Worm (Caenorhabditis elegans) whole organism, L2 larva: ENCODE results near the gene K04F1.8.
A peak's percentile ranks its signal among the peaks of the same experiment; 100 is the strongest.

ENCODE experiments used
- C34F6.9 ChIP-seq: fragments of 150-350 bp; optimal IDR thresholded peaks from 2 replicates; lab custom pipeline; 2014; ENCODE audit warnings: missing biosample characterization, missing genetic modification characterization
- F13H6.1 ChIP-seq: sonication (generic microtip); optimal IDR thresholded peaks from 2 replicates; lab custom pipeline; 2016; ENCODE audit warnings: missing genetic modification characterization, missing compliant biosample characterization
- R02D3.7 ChIP-seq: fragments of 150-350 bp; optimal IDR thresholded peaks from 2 replicates; lab custom pipeline; 2014; ENCODE audit warnings: missing biosample characterization, missing genetic modification characterization
- Y55F3AM.14 ChIP-seq: fragments of 200-800 bp; sonication (Bioruptor generic); optimal IDR thresholded peaks from 2 replicates; lab custom pipeline; 2018; ENCODE audit warnings: mild to moderate bottlenecking, missing genetic modification characterization, missing compliant biosample characterization
- ZK546.5 ChIP-seq: sonication (generic microtip); optimal IDR thresholded peaks from 2 replicates; lab custom pipeline; 2017; ENCODE audit warnings: missing biosample characterization, missing genetic modification characterization
- alr-1 ChIP-seq: fragments of 150-350 bp; optimal IDR thresholded peaks from 2 replicates; lab custom pipeline; 2014; ENCODE audit warnings: missing biosample characterization, missing genetic modification characterization
- ama-1 ChIP-seq: fragments of 150-350 bp; optimal IDR thresholded peaks from 2 replicates; lab custom pipeline; 2018; ENCODE audit warnings: inconsistent platforms
- blmp-1 ChIP-seq: sonication (generic microtip); optimal IDR thresholded peaks from 2 replicates; lab custom pipeline; 2017; ENCODE audit warnings: missing genetic modification characterization, mild to moderate bottlenecking, missing compliant biosample characterization, antibody characterized with exemption, moderate library complexity; ENCODE audit not compliant: insufficient read depth
- ceh-16 ChIP-seq: fragments of 150-350 bp; optimal IDR thresholded peaks from 2 replicates; lab custom pipeline; 2014; ENCODE audit warnings: missing biosample characterization, missing genetic modification characterization
- ceh-82 ChIP-seq: fragments of 150-350 bp; optimal IDR thresholded peaks from 2 replicates; lab custom pipeline; 2014; ENCODE audit warnings: missing biosample characterization, missing genetic modification characterization
- crh-2 ChIP-seq: sonication (generic microtip); optimal IDR thresholded peaks from 2 replicates; lab custom pipeline; 2017; ENCODE audit warnings: missing biosample characterization, missing genetic modification characterization
- egl-27 ChIP-seq: sonication (generic microtip); optimal IDR thresholded peaks from 3 replicates; lab custom pipeline; 2017; ENCODE audit warnings: missing biosample characterization, missing genetic modification reagents, missing genetic modification characterization
- elt-1 ChIP-seq: fragments of 150-350 bp; optimal IDR thresholded peaks from 2 replicates; lab custom pipeline; 2014; ENCODE audit warnings: missing biosample characterization, missing genetic modification characterization
- elt-3 ChIP-seq: sonication (generic microtip); optimal IDR thresholded peaks from 2 replicates; lab custom pipeline; 2017; ENCODE audit warnings: missing biosample characterization, missing genetic modification characterization
- fos-1 ChIP-seq: fragments of 150-350 bp; optimal IDR thresholded peaks from 2 replicates; lab custom pipeline; 2014; ENCODE audit warnings: missing biosample characterization, missing genetic modification characterization
- gmeb-1 ChIP-seq: fragments of 150-350 bp; optimal IDR thresholded peaks from 2 replicates; lab custom pipeline; 2014; ENCODE audit warnings: missing biosample characterization, missing genetic modification characterization
- lin-11 ChIP-seq: fragments of 150-350 bp; sonication (generic microtip); optimal IDR thresholded peaks from 2 replicates; lab custom pipeline; 2014; ENCODE audit warnings: missing biosample characterization, missing genetic modification characterization, inconsistent platforms, mixed read lengths
- lin-39 ChIP-seq: fragments of 150-350 bp; optimal IDR thresholded peaks from 2 replicates; lab custom pipeline; 2014; ENCODE audit warnings: missing biosample characterization, missing genetic modification reagents, missing genetic modification characterization
- lsy-2 ChIP-seq, 2 experiments: fragments of 150-350 bp in 1 of 2; sonication (generic microtip) in 1 of 2; optimal IDR thresholded peaks; 2 replicates each; lab custom pipeline; 2014 to 2017; ENCODE audit warnings: missing biosample characterization in 2 of 2, missing genetic modification characterization in 2 of 2
- mab-5 ChIP-seq: fragments of 150-350 bp; optimal IDR thresholded peaks from 2 replicates; lab custom pipeline; 2014; ENCODE audit warnings: missing biosample characterization, missing genetic modification characterization
- mbf-1 ChIP-seq: sonication (generic microtip); optimal IDR thresholded peaks from 2 replicates; lab custom pipeline; 2017; ENCODE audit warnings: missing biosample characterization, missing genetic modification characterization
- mdl-1 ChIP-seq, 2 experiments: fragments of 150-350 bp in 1 of 2; sonication (generic microtip) in 1 of 2; optimal IDR thresholded peaks; 2 replicates each; lab custom pipeline; 2017; ENCODE audit warnings: missing biosample characterization in 2 of 2, missing genetic modification characterization in 2 of 2
- nhr-10 ChIP-seq: sonication (generic microtip); optimal IDR thresholded peaks from 2 replicates; lab custom pipeline; 2017; ENCODE audit warnings: missing biosample characterization, missing genetic modification characterization
- nhr-11 ChIP-seq: fragments of 150-350 bp; optimal IDR thresholded peaks from 2 replicates; lab custom pipeline; 2014; ENCODE audit warnings: missing biosample characterization, missing genetic modification characterization
- nhr-129 ChIP-seq: fragments of 150-350 bp; optimal IDR thresholded peaks from 2 replicates; lab custom pipeline; 2014; ENCODE audit warnings: missing biosample characterization, missing genetic modification characterization
- nhr-21 ChIP-seq: fragments of 150-350 bp; optimal IDR thresholded peaks from 2 replicates; lab custom pipeline; 2014; ENCODE audit warnings: missing biosample characterization, missing genetic modification characterization
- nhr-23 ChIP-seq: fragments of 150-350 bp; optimal IDR thresholded peaks from 2 replicates; lab custom pipeline; 2014; ENCODE audit warnings: missing biosample characterization, missing genetic modification reagents, missing genetic modification characterization
- nhr-237 ChIP-seq: fragments of 150-350 bp; optimal IDR thresholded peaks from 2 replicates; lab custom pipeline; 2014; ENCODE audit warnings: missing biosample characterization, missing genetic modification characterization
- nhr-25 ChIP-seq: fragments of 150-350 bp; sonication (generic microtip); optimal IDR thresholded peaks from 3 replicates; lab custom pipeline; 2014; ENCODE audit warnings: missing biosample characterization, missing genetic modification characterization
- nhr-6 ChIP-seq: fragments of 150-350 bp; optimal IDR thresholded peaks from 2 replicates; lab custom pipeline; 2014; ENCODE audit warnings: missing biosample characterization, missing genetic modification characterization
- nhr-77 ChIP-seq: fragments of 150-350 bp; optimal IDR thresholded peaks from 2 replicates; lab custom pipeline; 2014; ENCODE audit warnings: missing biosample characterization, missing genetic modification characterization
- peb-1 ChIP-seq: fragments of 150-350 bp; optimal IDR thresholded peaks from 2 replicates; lab custom pipeline; 2014; ENCODE audit warnings: missing biosample characterization, missing genetic modification characterization
- sem-4 ChIP-seq: fragments of 150-350 bp; optimal IDR thresholded peaks from 2 replicates; lab custom pipeline; 2014; ENCODE audit warnings: missing biosample characterization, missing genetic modification reagents, missing genetic modification characterization
- skn-1 ChIP-seq: sonication (generic microtip); optimal IDR thresholded peaks from 2 replicates; lab custom pipeline; 2017; ENCODE audit warnings: missing biosample characterization, missing genetic modification characterization
- sma-3 ChIP-seq: sonication (generic microtip); optimal IDR thresholded peaks from 2 replicates; lab custom pipeline; 2016; ENCODE audit warnings: missing genetic modification reagents, missing genetic modification characterization, missing compliant biosample characterization
- sma-9 ChIP-seq, 2 experiments: fragments of 150-350 bp in 1 of 2; sonication (generic microtip) in 1 of 2; optimal IDR thresholded peaks; 2 replicates each; lab custom pipeline; 2014 to 2016; ENCODE audit warnings: missing genetic modification characterization in 2 of 2, mild to moderate bottlenecking in 1 of 2, missing biosample characterization in 1 of 2, missing compliant biosample characterization in 1 of 2, missing genetic modification reagents in 1 of 2, moderate library complexity in 1 of 2
- unc-39 ChIP-seq: fragments of 150-350 bp; optimal IDR thresholded peaks from 2 replicates; lab custom pipeline; 2014; ENCODE audit warnings: missing biosample characterization, missing genetic modification characterization
- unc-55 ChIP-seq: fragments of 150-350 bp; sonication (generic microtip); optimal IDR thresholded peaks from 3 replicates; lab custom pipeline; 2014; ENCODE audit warnings: missing biosample characterization, missing genetic modification reagents, missing genetic modification characterization
- unc-62 ChIP-seq: fragments of 150-350 bp; optimal IDR thresholded peaks from 2 replicates; lab custom pipeline; 2014; ENCODE audit warnings: missing biosample characterization, missing genetic modification reagents, missing genetic modification characterization
- ztf-1 ChIP-seq: fragments of 200-800 bp; sonication (Bioruptor generic); conservative IDR thresholded peaks from 2 replicates; pipeline ENCODE4 v1.3.6; 2022; ENCODE audit warnings: missing genetic modification characterization, missing compliant biosample characterization
- ztf-11 ChIP-seq: sonication (generic microtip); optimal IDR thresholded peaks from 2 replicates; lab custom pipeline; 2017; ENCODE audit warnings: missing biosample characterization, missing genetic modification characterization
- ztf-4 ChIP-seq: fragments of 150-350 bp; optimal IDR thresholded peaks from 2 replicates; lab custom pipeline; 2014; ENCODE audit warnings: missing biosample characterization, missing genetic modification characterization

The K04F1.8 gene

DNA sequence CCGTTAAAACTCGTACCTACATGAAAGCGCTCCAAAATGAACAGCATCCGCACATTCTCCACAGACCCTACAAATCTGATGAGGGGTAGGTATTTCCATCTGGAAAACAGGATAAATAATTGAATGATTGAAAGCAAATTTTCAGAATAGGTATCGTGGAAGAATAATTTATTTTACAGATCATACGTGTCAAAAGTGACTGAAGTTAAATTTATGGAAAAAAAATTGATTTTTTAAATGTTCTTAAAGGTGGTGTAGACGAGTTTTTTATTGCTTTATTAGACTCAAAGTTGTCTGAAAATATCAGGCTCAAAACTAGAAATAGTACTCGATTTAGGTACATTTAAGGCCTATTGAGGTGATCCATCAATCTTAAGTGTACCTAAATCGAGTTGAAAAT lies 40.3 kb upstream of the K04F1.8 start, which contains the start of gene nhr-237:
Gene nhr-237 (minus strand): TSS at position 101 of the 400 bp plus-strand sequence.
- TF ChIP-seq mbf-1 (no peak), nhr-129 (tag; lab: Kevin White, UChicago) (no peak), ztf-4 (no peak), gmeb-1 (tag; lab: Kevin White, UChicago) (no peak)
- TF ChIP-seq, all 48 proteins: peak for 0

DNA sequence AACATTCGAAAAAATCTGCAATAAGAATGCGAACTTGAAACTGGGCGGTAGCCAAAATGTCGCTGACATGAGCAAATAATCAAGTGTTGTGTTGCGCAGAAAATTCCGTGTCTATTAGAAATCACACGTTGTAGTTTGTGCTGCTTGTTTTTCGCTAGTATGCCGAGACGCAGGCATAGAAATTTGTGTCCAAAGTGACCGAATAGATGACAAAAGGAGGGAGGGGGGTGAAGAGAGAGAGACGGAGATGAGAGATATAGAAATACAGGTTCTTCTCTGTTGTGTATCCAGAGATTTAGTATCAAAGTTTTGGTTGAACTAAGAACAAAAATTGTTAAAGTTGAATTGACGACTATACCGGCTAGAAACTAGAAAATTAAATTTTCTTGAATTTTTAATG lies 39.7 kb upstream of the K04F1.8 start:
- TF ChIP-seq mab-5 = no peak
- peak; percentile 57 for TF ChIP-seq egl-27 (tag; lab: Kevin White, UChicago)
- peak; percentile 84 for TF ChIP-seq F13H6.1 (tag; lab: Kevin White, UChicago)
- no peak for TF ChIP-seq unc-39 (tag; lab: Kevin White, UChicago)
- TF ChIP-seq crh-2 = peak; percentile 44
- TF ChIP-seq sma-3 (GFP tag; lab: Kevin White, UChicago) = peak; percentile 49
- TF ChIP-seq nhr-6 (tag; lab: Kevin White, UChicago) = no peak
- TF ChIP-seq nhr-77 = no peak
- TF ChIP-seq sma-9 (GFP tag; optimal IDR thresholded peaks at IDR 0.05; lab: Kevin White, UChicago) = peak; percentile 56
- no peak for TF ChIP-seq sma-9 (tag; optimal IDR thresholded peaks at IDR 0.05; lab: Kevin White, UChicago)
- no peak for TF ChIP-seq nhr-10 (tag; lab: Kevin White, UChicago)
- no peak for TF ChIP-seq R02D3.7 (tag; lab: Kevin White, UChicago)
- TF ChIP-seq unc-62 (GFP tag; lab: Kevin White, UChicago) = no peak
- no peak for TF ChIP-seq sem-4 (tag; lab: Kevin White, UChicago)
- peak; percentile 69 for TF ChIP-seq nhr-25 (tag; lab: Kevin White, UChicago)
- no peak for TF ChIP-seq skn-1 (tag; lab: Kevin White, UChicago)
- no peak for TF ChIP-seq alr-1
- TF ChIP-seq elt-1 = no peak
- TF ChIP-seq fos-1 (tag; lab: Kevin White, UChicago) = peak; percentile 35
- TF ChIP-seq Y55F3AM.14 = no peak
- no peak for TF ChIP-seq peb-1
- TF ChIP-seq nhr-237 (tag; lab: Kevin White, UChicago) = no peak
- no peak for TF ChIP-seq ztf-1 (GFP tag; lab: Robert Waterston, UW)
- no peak for TF ChIP-seq ztf-11 (tag; lab: Kevin White, UChicago)
- TF ChIP-seq mdl-1 (tag; optimal IDR thresholded peaks at IDR 0.05; lab: Kevin White, UChicago) = no peak
- TF ChIP-seq lsy-2 (tag; optimal IDR thresholded peaks at IDR 0.05; lab: Kevin White, UChicago) = no peak
- peak; percentile 76 for TF ChIP-seq nhr-129 (tag; lab: Kevin White, UChicago)
- no peak for TF ChIP-seq nhr-11
- TF ChIP-seq C34F6.9 = no peak
- TF ChIP-seq ZK546.5 = no peak
- no peak for TF ChIP-seq unc-55
- TF ChIP-seq ceh-16 = no peak
- TF ChIP-seq gmeb-1 (tag; lab: Kevin White, UChicago) = no peak

DNA sequence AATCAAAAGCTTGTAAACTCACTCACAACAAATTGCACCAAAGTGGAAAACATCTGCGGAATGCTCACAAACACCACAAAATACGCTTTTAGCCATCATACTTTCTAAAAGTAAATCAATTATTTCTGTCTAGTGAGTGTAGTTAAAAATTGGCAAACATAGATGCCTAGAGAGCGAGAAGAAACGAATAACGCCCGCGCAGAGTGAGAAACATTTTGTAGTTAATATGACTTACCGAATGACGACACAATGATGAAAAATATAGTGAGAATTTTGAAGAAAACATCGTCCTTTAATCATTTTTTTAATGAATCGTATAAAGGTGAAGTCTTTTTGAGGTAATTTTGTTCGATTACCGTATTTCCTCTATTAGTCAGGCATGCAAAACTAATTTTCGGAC lies 37.7 kb upstream of the K04F1.8 start, which contains the start of gene nhr-238:
Gene nhr-238 (minus strand): TSS at position 104 of the 400 bp plus-strand sequence.
- TF ChIP-seq ztf-1 (GFP tag; lab: Robert Waterston, UW) (no peak), ceh-82 (tag; lab: Kevin White, UChicago) (no peak), gmeb-1 (tag; lab: Kevin White, UChicago) (no peak), nhr-77 (peak; percentile 84), egl-27 (tag; lab: Kevin White, UChicago) (no peak), nhr-129 (tag; lab: Kevin White, UChicago) (peak; percentile 93)

DNA sequence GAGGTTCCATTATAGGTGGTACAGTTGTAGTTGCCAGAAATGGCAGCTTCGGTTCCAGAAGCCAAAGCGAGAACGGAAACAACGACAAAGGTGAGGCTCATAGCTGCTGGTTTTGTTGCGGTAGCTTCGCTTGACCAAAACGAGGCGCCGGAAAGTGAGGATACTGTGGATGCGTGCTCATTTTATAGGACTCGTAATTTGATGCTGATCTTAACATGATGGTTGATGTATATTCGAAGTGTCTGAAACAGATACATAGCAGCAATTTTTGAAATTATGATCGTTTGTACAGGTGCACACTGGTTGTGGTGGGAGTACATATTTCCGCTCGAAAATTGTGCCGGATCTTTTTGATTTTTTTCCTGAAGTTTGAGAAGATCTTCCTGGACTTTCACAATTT lies 35.9 kb upstream of the K04F1.8 start, which contains the start of gene Y46H3D.8:
Gene Y46H3D.8 (minus strand): TSS at position 101 of the 400 bp plus-strand sequence.
- TF ChIP-seq nhr-21 (tag; lab: Kevin White, UChicago) (no peak), mbf-1 (no peak), sem-4 (tag; lab: Kevin White, UChicago) (no peak), ama-1 (lab: Kevin White, UChicago) (no peak), Y55F3AM.14 (no peak), lin-11 (tag; lab: Kevin White, UChicago) (no peak), lin-39 (tag; lab: Kevin White, UChicago) (no peak), elt-3 (tag; lab: Kevin White, UChicago) (no peak), nhr-129 (tag; lab: Kevin White, UChicago) (no peak), egl-27 (tag; lab: Kevin White, UChicago) (no peak), nhr-23 (tag; lab: Kevin White, UChicago) (no peak), unc-62 (GFP tag; lab: Kevin White, UChicago) (no peak), blmp-1 (no peak), C34F6.9 (no peak), alr-1 (no peak)
